Worm (Caenorhabditis elegans): Measurements from ENCODE around the gene srxa-13.

ce11 chrV:13942082-13942481, 12.5 kb downstream of the srxa-13 start, which contains the start of gene dpr-1:
- TF ChIP-seq lin-39 (tag; optimal IDR thresholded peaks at IDR 0.05), result no peak
- no peak for TF ChIP-seq unc-130 (GFP tag; optimal IDR thresholded peaks at IDR 0.05)
- no peak for TF ChIP-seq vab-7 (GFP tag; IDR thresholded peaks at IDR 0.05)
- TF ChIP-seq unc-39 (tag; optimal IDR thresholded peaks at IDR 0.05), result no peak
- TF ChIP-seq aly-2 (tag; optimal IDR thresholded peaks at IDR 0.05), result no peak
- no peak for TF ChIP-seq nhr-111 (GFP tag; optimal IDR thresholded peaks at IDR 0.05)
- no peak for TF ChIP-seq dmd-9 (GFP tag; IDR thresholded peaks at IDR 0.05)
- no peak for TF ChIP-seq snpc-4 (tag; optimal IDR thresholded peaks at IDR 0.05)
- TF ChIP-seq jun-1 (tag; optimal IDR thresholded peaks at IDR 0.05), result no peak
- TF ChIP-seq nhr-76 (tag; optimal IDR thresholded peaks at IDR 0.05), result no peak
- no peak for TF ChIP-seq pqm-1 (tag; optimal IDR thresholded peaks at IDR 0.05)
- no peak for TF ChIP-seq lin-13 (GFP tag; optimal IDR thresholded peaks at IDR 0.05)
- no peak for TF ChIP-seq zag-1 (tag; optimal IDR thresholded peaks at IDR 0.05)
- no peak for TF ChIP-seq dve-1 (tag; optimal IDR thresholded peaks at IDR 0.05; ENCODE audit: insufficient read depth)
